Worm (Caenorhabditis elegans): Measurements from ENCODE around the gene srw-73.

- no peak for TF ChIP-seq ama-1 (optimal IDR thresholded peaks at IDR 0.05)
- TF ChIP-seq flt-1 (GFP tag; IDR thresholded peaks at IDR 0.05) = no peak
- no peak for TF ChIP-seq pes-1 (GFP tag; IDR thresholded peaks at IDR 0.05)
- no peak for TF ChIP-seq hmbx-1 (tag; optimal IDR thresholded peaks at IDR 0.05)
- no peak for TF ChIP-seq B0310.2 (tag; optimal IDR thresholded peaks at IDR 0.05)
Observed at ce11 chrV:16594514-16594913, 6.2 kb upstream of the srw-73 start.
